Worm (Caenorhabditis elegans): ENCODE measurements around the gene set-16.

The set-16 gene

DNA sequence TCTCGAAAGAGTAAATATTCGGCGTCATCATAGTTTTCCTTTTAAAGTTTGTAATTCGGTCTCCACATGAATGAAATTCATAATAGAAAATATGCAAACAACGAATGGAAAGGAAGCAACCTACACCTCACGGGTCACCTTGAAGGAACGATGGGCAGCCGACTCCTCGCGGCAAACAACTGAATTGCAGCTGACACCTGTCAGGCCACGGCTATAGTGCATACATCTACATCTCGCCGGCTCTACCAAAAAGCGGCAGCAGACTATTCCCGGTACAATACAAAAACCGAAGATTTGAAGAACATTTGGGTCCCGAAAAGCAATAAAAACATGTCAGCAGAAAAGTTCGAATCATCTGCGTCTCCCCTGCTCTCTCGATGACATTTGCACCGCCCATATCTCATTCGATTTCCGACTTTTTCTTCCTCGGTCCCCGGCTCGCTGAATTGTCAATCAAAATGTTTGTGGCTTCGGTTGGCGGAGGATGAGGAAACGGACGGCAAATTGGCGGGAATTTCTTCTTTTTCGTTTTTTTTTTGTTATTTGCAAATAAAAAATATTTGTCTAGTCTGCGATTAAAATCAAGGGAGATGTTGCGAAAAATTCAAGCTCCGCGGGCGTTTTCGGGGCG lies 7.9 kb upstream of the set-16 start:
- TF ChIP-seq unc-62 (GFP tag; optimal IDR thresholded peaks at IDR 0.05) = peak; percentile 85
- TF ChIP-seq unc-120 (tag; optimal IDR thresholded peaks at IDR 0.05; ENCODE audit: poor library complexity, severe bottlenecking) = peak; percentile 53
- TF ChIP-seq bed-3 (GFP tag; optimal IDR thresholded peaks at IDR 0.05) = no peak
- no peak for TF ChIP-seq nhr-237 (tag; optimal IDR thresholded peaks at IDR 0.05)
- no peak for TF ChIP-seq lin-32 (GFP tag; optimal IDR thresholded peaks at IDR 0.05)
- no peak for TF ChIP-seq blmp-1 (tag; optimal IDR thresholded peaks at IDR 0.05)
- TF ChIP-seq ces-1 (GFP tag; optimal IDR thresholded peaks at IDR 0.05) = peak; percentile 74
- TF ChIP-seq mab-5 (tag; optimal IDR thresholded peaks at IDR 0.05) = no peak
- TF ChIP-seq hlh-1 (tag; optimal IDR thresholded peaks at IDR 0.05) = peak; percentile 34
- no peak for TF ChIP-seq tbx-8 (GFP tag; optimal IDR thresholded peaks at IDR 0.05)
- no peak for TF ChIP-seq drap-1 (GFP tag; optimal IDR thresholded peaks at IDR 0.05)
- no peak for TF ChIP-seq ceh-43 (GFP tag; optimal IDR thresholded peaks at IDR 0.05)
- TF ChIP-seq mep-1 (tag; optimal IDR thresholded peaks at IDR 0.05) = no peak
- TF ChIP-seq sem-2 (GFP tag; optimal IDR thresholded peaks at IDR 0.05) = no peak
- no peak for TF ChIP-seq elt-1 (tag; optimal IDR thresholded peaks at IDR 0.05; ENCODE audit: borderline replicate concordance, insufficient read depth)
- TF ChIP-seq M03D4.4 (tag; optimal IDR thresholded peaks at IDR 0.05) = no peak
- TF ChIP-seq mls-2 (tag; optimal IDR thresholded peaks at IDR 0.05) = no peak
- TF ChIP-seq nhr-12 (tag; optimal IDR thresholded peaks at IDR 0.05) = no peak
- no peak for TF ChIP-seq snpc-4 (tag; optimal IDR thresholded peaks at IDR 0.05)
- no peak for TF ChIP-seq flh-1 (GFP tag; optimal IDR thresholded peaks at IDR 0.05)
- no peak for TF ChIP-seq pha-4 (tag; optimal IDR thresholded peaks at IDR 0.05)
- TF ChIP-seq nhr-28 (tag; optimal IDR thresholded peaks at IDR 0.05) = no peak
- TF ChIP-seq ceh-39 (tag; optimal IDR thresholded peaks at IDR 0.05) = no peak
- no peak for TF ChIP-seq lin-13 (tag; optimal IDR thresholded peaks at IDR 0.05)
- TF ChIP-seq elt-3 (tag; optimal IDR thresholded peaks at IDR 0.05) = no peak
- TF ChIP-seq unc-39 (tag; optimal IDR thresholded peaks at IDR 0.05) = no peak
- no peak for TF ChIP-seq nhr-2 (tag; optimal IDR thresholded peaks at IDR 0.05)
- no peak for TF ChIP-seq nhr-76 (tag; optimal IDR thresholded peaks at IDR 0.05)
- TF ChIP-seq sptf-1 (tag; optimal IDR thresholded peaks at IDR 0.05) = no peak
- TF ChIP-seq lsy-2 (tag; optimal IDR thresholded peaks at IDR 0.05) = no peak
- no peak for TF ChIP-seq zip-8 (tag; optimal IDR thresholded peaks at IDR 0.05)

DNA sequence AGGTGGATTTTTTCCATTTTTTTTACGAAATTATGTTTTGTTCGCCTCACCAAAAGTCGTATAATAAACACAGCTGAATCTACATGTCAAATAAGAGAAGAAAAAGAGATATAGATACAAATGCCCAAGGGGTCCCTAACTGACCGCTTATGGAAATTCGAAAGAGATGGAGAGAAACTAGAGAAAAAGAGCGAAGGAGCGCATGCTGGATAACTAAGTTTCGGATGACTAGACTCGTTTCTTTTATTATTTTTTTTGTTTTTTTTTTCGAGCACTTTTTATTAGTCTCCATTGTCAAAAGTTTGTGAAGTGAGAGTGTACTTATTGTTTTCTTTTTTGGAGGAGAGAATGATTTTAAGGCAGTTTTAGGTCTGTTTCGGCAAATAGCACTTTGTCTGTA lies 6.0 kb upstream of the set-16 start:
- no peak for TF ChIP-seq tbx-8 (GFP tag; optimal IDR thresholded peaks at IDR 0.05)
- TF ChIP-seq elt-3 (tag; optimal IDR thresholded peaks at IDR 0.05) = no peak
- no peak for TF ChIP-seq ceh-39 (tag; optimal IDR thresholded peaks at IDR 0.05)
- TF ChIP-seq ces-1 (GFP tag; optimal IDR thresholded peaks at IDR 0.05) = peak; percentile 91
- TF ChIP-seq snpc-4 (tag; optimal IDR thresholded peaks at IDR 0.05) = no peak
- TF ChIP-seq M03D4.4 (tag; optimal IDR thresholded peaks at IDR 0.05) = no peak
- no peak for TF ChIP-seq lin-13 (tag; optimal IDR thresholded peaks at IDR 0.05)

DNA sequence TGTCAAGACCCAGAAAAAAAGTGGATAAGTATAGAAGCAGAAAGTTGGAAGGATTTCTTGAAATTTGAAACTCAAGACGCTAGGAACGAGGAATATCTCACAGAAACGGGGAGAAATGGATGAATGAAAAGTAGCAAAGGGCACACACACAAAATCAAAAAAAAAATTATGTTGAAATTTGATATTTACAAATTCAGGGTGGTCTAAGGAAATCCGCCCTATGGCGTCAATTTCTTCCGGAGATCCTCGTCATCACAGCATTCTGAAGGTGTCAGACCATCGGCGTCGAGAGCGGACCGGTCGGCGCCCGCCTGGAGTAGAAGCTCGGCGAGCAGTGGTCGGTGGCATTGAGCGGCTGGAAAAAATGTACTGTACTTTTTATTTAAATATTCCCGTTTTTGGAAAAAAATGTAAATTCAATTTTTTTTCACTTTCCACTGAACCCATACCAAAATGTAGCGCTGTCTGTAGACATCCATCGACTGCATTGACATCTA lies 3.7 kb upstream of the set-16 start:
- TF ChIP-seq lsy-2 (tag; optimal IDR thresholded peaks at IDR 0.05) (no peak), nhr-12 (tag; optimal IDR thresholded peaks at IDR 0.05) (no peak), lin-32 (GFP tag; optimal IDR thresholded peaks at IDR 0.05) (no peak), nhr-237 (tag; optimal IDR thresholded peaks at IDR 0.05) (no peak), sem-2 (GFP tag; optimal IDR thresholded peaks at IDR 0.05) (no peak), mep-1 (tag; optimal IDR thresholded peaks at IDR 0.05) (no peak), ces-1 (GFP tag; optimal IDR thresholded peaks at IDR 0.05) (no peak), hlh-1 (tag; optimal IDR thresholded peaks at IDR 0.05) (no peak), zip-8 (tag; optimal IDR thresholded peaks at IDR 0.05) (no peak), pha-4 (tag; optimal IDR thresholded peaks at IDR 0.05) (no peak), unc-62 (GFP tag; optimal IDR thresholded peaks at IDR 0.05) (no peak), flh-1 (GFP tag; optimal IDR thresholded peaks at IDR 0.05) (no peak), unc-39 (tag; optimal IDR thresholded peaks at IDR 0.05) (no peak)

DNA sequence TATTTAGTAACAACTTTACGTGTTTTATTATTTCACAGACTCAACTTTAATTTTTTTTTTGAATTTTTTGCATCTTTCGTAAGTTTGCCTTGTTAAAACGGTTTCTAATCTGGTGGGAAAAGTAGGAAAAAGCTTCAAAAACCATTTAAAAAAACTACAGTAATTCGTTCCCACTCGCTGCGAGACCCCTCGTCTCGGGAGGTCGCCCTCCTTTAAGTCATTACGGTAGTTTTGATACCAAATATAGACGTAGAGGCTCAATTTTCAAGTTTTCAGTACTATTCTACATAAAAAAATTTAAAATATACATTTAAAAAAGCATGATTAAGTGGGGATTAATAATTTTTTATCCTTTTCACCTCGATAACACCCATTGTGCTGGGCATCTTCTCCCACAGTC lies 2.8 kb upstream of the set-16 start:
- TF ChIP-seq lin-32 (GFP tag; optimal IDR thresholded peaks at IDR 0.05) (no peak), nhr-76 (tag; optimal IDR thresholded peaks at IDR 0.05) (no peak), ceh-43 (GFP tag; optimal IDR thresholded peaks at IDR 0.05) (no peak), elt-3 (tag; optimal IDR thresholded peaks at IDR 0.05) (no peak), lin-13 (tag; optimal IDR thresholded peaks at IDR 0.05) (no peak), cnd-1 (tag; optimal IDR thresholded peaks at IDR 0.05) (no peak), hlh-1 (tag; optimal IDR thresholded peaks at IDR 0.05) (no peak), nhr-12 (tag; optimal IDR thresholded peaks at IDR 0.05) (no peak), nhr-28 (tag; optimal IDR thresholded peaks at IDR 0.05) (no peak), mab-5 (tag; optimal IDR thresholded peaks at IDR 0.05) (no peak), snpc-4 (tag; optimal IDR thresholded peaks at IDR 0.05) (no peak), mep-1 (tag; optimal IDR thresholded peaks at IDR 0.05) (no peak)
